Worm (Caenorhabditis elegans) whole organism, dauer: ENCODE data around the gene tsp-13.

ENCODE experiments used
- unc-62 ChIP-seq: sonication (generic microtip); optimal IDR thresholded peaks from 2 replicates; lab custom pipeline; 2017; ENCODE audit warnings: missing biosample characterization, missing genetic modification reagents, missing genetic modification characterization

Gene tsp-13

ce11 chrV:19142595-19142994 lies 11.3 kb upstream of the tsp-13 start:
- TF ChIP-seq unc-62 (GFP tag; lab: Kevin White, UChicago) = no peak

- no peak for TF ChIP-seq unc-62 (GFP tag; lab: Kevin White, UChicago)
Measured at ce11 chrV:19148350-19148749, 5.6 kb upstream of the tsp-13 start.

- no peak for TF ChIP-seq unc-62 (GFP tag; lab: Kevin White, UChicago)
Measured at ce11 chrV:19149057-19149456, 4.8 kb upstream of the tsp-13 start, which contains the start of gene Y39B6A.7. Gene Y39B6A.7, minus strand, starts transcription at chrV:19149157.

DNA sequence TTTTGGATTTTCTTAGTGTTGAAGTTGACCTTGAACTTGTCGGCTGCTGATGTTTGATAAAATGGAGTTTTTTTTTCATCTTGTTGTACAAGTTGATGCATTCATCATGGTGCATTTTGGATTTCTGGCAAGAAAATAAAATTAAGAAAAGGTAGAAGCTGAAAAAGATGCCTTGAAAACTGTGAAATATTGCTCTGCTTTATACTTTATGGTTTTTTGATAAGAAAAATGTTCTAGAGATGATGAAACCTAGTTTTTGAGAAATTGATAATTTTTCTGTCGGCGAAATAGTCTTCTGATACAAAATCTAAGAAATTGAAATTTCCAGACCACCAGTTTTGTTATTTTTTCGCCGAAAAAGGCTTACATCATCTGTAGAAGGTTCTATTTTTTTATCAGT lies 1.6 kb upstream of the tsp-13 start, which contains the start of gene Y39B6A.69:
Y39B6A.69 (minus strand) TSS at position 101 of the 400 bp plus-strand sequence.
- no peak for TF ChIP-seq unc-62 (GFP tag; lab: Kevin White, UChicago)

DNA sequence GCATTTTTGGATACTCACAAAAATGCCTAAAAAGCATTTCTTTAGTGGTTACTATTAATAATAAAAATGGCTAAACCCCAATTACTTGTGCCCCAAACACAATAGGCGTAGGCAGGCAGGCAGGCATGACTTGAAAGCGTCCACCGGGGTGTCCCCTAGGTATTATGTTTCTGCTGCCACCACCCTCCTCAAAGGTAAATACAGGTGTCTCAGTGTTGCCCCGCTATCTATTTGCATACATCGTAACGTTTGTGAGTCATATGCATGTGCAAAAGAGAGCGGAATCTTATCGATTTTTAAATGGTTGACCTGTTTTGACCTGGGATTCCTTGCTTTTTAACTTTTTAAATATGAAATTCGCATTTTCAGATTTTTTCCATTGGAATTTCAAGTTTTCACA lies 662 bp upstream of the tsp-13 start:
- TF ChIP-seq unc-62 (GFP tag; lab: Kevin White, UChicago) = no peak

ce11 chrV:19158664-19159063 lies 4.8 kb downstream of the tsp-13 start, which contains the start of gene Y39B6A.5:
Gene Y39B6A.5, minus strand, starts transcription at chrV:19158877.
- TF ChIP-seq unc-62 (GFP tag; lab: Kevin White, UChicago) = no peak

ce11 chrV:19174626-19175025 lies 20.7 kb downstream of the tsp-13 start, which contains the start of gene hot-2:
Gene hot-2, plus strand, starts transcription at chrV:19174759.
- no peak for TF ChIP-seq unc-62 (GFP tag; lab: Kevin White, UChicago)

DNA sequence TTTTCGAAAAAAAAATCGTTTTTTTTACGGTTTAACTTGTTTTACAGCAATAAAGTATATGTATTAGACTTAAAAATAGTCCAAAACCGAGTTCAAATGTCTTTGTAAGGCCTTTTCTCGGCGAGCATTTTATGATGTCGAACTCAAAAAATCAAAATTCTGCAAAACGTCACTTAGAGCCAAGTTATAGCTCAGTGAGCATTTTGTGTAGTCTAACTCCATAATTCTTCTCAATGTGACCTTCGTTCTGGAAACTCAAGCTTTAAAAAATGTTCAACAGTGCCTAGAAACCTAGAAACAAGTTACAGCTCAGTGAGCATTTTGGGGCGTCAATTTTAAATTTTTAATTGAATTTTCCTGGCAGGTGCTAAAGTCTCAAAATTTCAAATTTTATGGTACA lies 21.8 kb downstream of the tsp-13 start:
- no peak for TF ChIP-seq unc-62 (GFP tag; lab: Kevin White, UChicago)

ce11 chrV:19177070-19177469 lies 23.2 kb downstream of the tsp-13 start:
- no peak for TF ChIP-seq unc-62 (GFP tag; lab: Kevin White, UChicago)

- TF ChIP-seq unc-62 (GFP tag; lab: Kevin White, UChicago) = no peak
Measured at ce11 chrV:19177804-19178203, 23.9 kb downstream of the tsp-13 start.

DNA sequence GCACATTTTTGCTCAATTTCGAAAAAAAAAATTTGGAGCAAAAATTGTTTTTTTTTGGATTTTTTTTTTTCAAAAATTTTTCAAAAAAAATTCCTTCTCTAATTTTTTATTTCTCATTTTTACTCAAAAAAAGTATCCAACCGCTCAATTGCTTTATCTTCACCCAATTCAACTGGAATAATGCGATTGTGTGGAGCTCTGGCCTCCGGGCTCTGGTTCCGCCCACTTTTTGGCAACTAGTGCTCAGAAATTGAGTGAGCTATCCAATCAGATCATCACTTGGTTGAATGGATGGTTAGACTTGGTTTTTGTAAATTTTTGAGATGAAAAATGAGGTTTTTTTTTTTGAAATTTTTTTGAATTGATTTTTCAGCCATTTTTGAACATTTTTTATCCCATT lies 25.0 kb downstream of the tsp-13 start:
- TF ChIP-seq unc-62 (GFP tag; lab: Kevin White, UChicago) = no peak

DNA sequence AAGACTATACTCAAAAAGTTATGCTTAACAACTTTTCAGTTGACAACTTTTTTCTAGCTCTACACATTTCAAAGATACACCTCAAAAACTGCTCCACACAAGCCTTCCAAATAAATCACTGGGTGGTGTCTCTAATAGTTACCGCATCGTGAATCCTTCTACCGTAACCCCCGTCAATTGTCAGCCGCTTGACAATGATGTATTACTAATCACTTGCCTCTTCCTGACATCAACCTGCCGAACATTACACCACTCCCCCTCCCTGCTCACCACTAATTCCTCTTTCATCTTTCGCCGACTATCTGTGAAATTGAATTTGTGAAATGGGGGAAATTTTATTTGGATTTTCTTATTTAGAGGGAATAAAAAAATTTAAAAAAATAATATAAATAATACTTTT lies 27.8 kb downstream of the tsp-13 start:
- TF ChIP-seq unc-62 (GFP tag; lab: Kevin White, UChicago) = no peak

DNA sequence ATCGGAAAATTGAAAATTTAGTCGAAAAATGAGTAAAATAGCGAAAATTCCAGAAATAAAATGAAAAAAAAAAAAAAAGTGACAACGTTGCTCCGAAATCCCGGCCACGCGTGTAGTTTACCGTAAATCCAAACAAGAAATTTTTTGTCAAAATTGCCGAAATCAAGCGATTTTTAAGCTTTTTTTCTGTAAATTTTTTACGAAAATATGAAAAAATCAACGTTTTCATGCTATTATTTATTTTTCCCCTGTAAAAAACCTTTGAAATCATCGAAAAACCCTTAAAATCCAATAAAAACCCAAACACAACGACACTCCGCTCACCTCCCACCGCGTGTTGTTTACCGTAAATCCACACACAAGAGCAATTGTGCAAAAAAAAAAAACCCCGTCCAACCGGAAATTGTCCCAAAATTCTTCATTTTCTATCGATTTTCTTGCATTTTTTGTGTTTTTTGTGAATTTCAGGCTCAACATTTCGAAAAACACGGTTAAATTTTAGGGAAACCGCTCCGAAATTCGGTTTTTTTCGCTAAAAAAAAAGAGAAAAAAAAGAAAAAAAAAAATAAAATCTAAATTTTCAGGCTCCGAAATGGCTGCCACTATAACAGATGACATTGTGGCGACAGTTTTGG lies 36.2 kb downstream of the tsp-13 start, which contains the start of the genes Y39B6A.3 and pph-5:
Y39B6A.3 (minus strand) TSS at position 51 of the 635 bp plus-strand sequence.
pph-5 (plus strand) TSS at position 585 of the 635 bp plus-strand sequence.
- no peak for TF ChIP-seq unc-62 (GFP tag; lab: Kevin White, UChicago)

DNA sequence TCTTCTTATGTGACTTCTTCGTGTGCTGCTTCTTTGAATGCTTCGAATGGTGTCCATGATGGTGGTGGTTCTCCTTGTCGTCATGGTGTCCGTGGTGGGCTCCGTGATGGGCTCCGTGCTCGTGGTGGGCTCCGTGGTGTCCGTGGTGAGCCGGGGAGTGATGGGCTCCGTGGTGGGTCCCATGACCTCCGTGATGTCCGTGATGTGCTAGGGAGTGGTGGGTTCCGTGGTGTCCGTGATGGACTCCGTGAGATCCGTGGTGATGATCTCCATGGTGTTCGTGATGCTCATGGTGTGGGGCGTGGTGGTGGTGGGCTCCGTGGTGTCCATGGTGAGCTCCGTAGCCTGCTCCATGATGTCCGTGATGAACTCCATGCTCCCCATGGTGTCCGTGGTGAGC lies 47.3 kb downstream of the tsp-13 start:
- no peak for TF ChIP-seq unc-62 (GFP tag; lab: Kevin White, UChicago)

DNA sequence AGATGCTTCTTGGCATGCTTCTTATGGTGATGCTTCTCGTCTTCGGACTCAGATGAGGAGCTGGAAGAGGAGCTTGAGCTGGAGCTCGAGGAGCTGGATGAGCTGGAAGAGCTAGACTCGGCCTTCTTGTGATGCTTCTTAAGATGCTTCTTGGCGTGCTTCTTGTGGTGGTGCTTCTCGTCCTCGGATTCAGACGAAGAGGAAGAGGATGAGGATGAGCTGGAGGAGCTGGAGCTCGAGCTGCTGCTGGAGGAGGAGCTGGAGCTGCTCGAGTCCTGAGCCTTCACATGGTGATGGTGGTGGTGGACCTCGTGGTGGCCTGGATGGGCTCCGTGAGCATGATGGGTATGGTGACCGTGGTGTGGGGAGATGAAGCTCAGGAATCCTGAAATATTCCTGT lies 48.9 kb downstream of the tsp-13 start:
- TF ChIP-seq unc-62 (GFP tag; lab: Kevin White, UChicago) = no peak

DNA sequence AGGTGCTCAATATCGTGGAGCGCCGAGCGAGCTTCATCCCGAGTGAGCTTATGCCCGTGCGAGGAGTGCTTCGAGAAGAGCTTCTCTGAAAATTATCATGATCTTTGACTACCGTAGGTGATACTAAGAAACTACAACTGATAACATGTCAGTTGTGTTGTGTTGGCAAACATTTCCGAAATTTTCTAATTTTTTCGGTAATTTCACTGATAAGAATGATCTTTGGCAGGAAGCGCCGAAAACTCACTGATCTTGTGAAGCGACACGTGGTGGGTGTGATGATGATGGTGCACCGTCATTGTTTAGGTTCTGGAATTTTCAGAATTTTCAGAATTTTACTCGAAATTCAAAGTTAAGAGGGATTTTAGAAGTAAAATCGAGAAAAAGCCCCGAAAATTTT lies 49.4 kb downstream of the tsp-13 start, which contains the start of gene Y39B6A.1:
Y39B6A.1 (minus strand) TSS at position 309 of the 400 bp plus-strand sequence.
- TF ChIP-seq unc-62 (GFP tag; lab: Kevin White, UChicago) = no peak

ce11 chrV:19205450-19205849 lies 51.5 kb downstream of the tsp-13 start:
- no peak for TF ChIP-seq unc-62 (GFP tag; lab: Kevin White, UChicago)
